Fruit fly (Drosophila melanogaster) whole organism, embryonic: ENCODE results near the gene CG9626.

Experiments used
- Atf3 ChIP-seq: fragments of 200-800 bp; sonication (Bioruptor generic); optimal IDR thresholded peaks from 3 replicates; lab custom pipeline; 2016; ENCODE audit warnings: missing biosample characterization, missing genetic modification characterization
- CG10267 ChIP-seq: fragments of 200-800 bp; sonication (Bioruptor generic); optimal IDR thresholded peaks from 2 replicates; lab custom pipeline; 2018; ENCODE audit warnings: missing biosample characterization, mild to moderate bottlenecking, missing genetic modification characterization, moderate library complexity
- CG10431 ChIP-seq: fragments of 200-800 bp; sonication (Bioruptor generic); optimal IDR thresholded peaks from 3 replicates; lab custom pipeline; 2018; ENCODE audit warnings: missing biosample characterization, mild to moderate bottlenecking, missing genetic modification characterization
- CG11504 ChIP-seq: fragments of 200-800 bp; sonication (Bioruptor generic); optimal IDR thresholded peaks from 3 replicates; lab custom pipeline; 2019; ENCODE audit warnings: missing biosample characterization, mild to moderate bottlenecking, missing genetic modification characterization, moderate library complexity
- CG11695 ChIP-seq: fragments of 200-800 bp; sonication (Bioruptor generic); IDR thresholded peaks from 3 replicates; pipeline ENCODE4 v1.3.6; 2022; ENCODE audit warnings: missing biosample characterization, missing genetic modification characterization
- CG12155 ChIP-seq: fragments of 200-800 bp; sonication (Bioruptor generic); optimal IDR thresholded peaks from 3 replicates; lab custom pipeline; 2016; ENCODE audit warnings: missing biosample characterization, missing genetic modification characterization
- CG12744 ChIP-seq: fragments of 200-800 bp; sonication (Bioruptor generic); optimal IDR thresholded peaks from 2 replicates; lab custom pipeline; 2016; ENCODE audit warnings: missing biosample characterization, missing genetic modification characterization
- CG12942 ChIP-seq: fragments of 200-800 bp; sonication (Bioruptor generic); optimal IDR thresholded peaks from 3 replicates; lab custom pipeline; 2016; ENCODE audit warnings: missing biosample characterization, missing genetic modification characterization
- CG1529 ChIP-seq: fragments of 200-800 bp; sonication (Bioruptor generic); optimal IDR thresholded peaks from 3 replicates; lab custom pipeline; 2018; ENCODE audit warnings: missing biosample characterization, missing genetic modification characterization
- CG17802 ChIP-seq: fragments of 200-800 bp; sonication (Bioruptor generic); optimal IDR thresholded peaks from 2 replicates; lab custom pipeline; 2018; ENCODE audit warnings: missing biosample characterization, mild to moderate bottlenecking, missing genetic modification characterization, moderate library complexity
- CG17912 ChIP-seq: fragments of 200-800 bp; sonication (Bioruptor generic); optimal IDR thresholded peaks from 2 replicates; lab custom pipeline; 2018; ENCODE audit warnings: missing biosample characterization, mild to moderate bottlenecking, missing genetic modification characterization
- CG18764 ChIP-seq: fragments of 200-800 bp; sonication (Bioruptor generic); optimal IDR thresholded peaks from 3 replicates; lab custom pipeline; 2016; ENCODE audit warnings: missing biosample characterization, missing genetic modification characterization
- CG2120 ChIP-seq: fragments of 200-800 bp; sonication (Bioruptor generic); optimal IDR thresholded peaks from 3 replicates; lab custom pipeline; 2016; ENCODE audit warnings: missing biosample characterization, missing genetic modification characterization
- CG31224 ChIP-seq: fragments of 200-800 bp; sonication (Bioruptor generic); IDR thresholded peaks from 2 replicates; pipeline ENCODE4 v1.3.6; 2022; ENCODE audit warnings: missing biosample characterization, missing genetic modification characterization
- CG3163 ChIP-seq: fragments of 200-800 bp; sonication (Bioruptor generic); optimal IDR thresholded peaks from 3 replicates; lab custom pipeline; 2016; ENCODE audit warnings: missing biosample characterization, missing genetic modification characterization
- CG34422 ChIP-seq: fragments of 200-800 bp; sonication (Bioruptor generic); IDR thresholded peaks from 3 replicates; pipeline ENCODE4 v1.3.6; 2022; ENCODE audit warnings: missing biosample characterization, missing genetic modification characterization
- CG4707 ChIP-seq: fragments of 200-800 bp; sonication (Bioruptor generic); optimal IDR thresholded peaks from 2 replicates; lab custom pipeline; 2018; ENCODE audit warnings: missing biosample characterization, mild to moderate bottlenecking, missing genetic modification characterization, moderate library complexity
- CG6272 ChIP-seq: fragments of 200-800 bp; sonication (Bioruptor generic); IDR thresholded peaks from 2 replicates; pipeline ENCODE4 v1.3.6; 2022; ENCODE audit warnings: missing biosample characterization, missing genetic modification characterization
- CG6813 ChIP-seq: fragments of 200-800 bp; sonication (Bioruptor generic); optimal IDR thresholded peaks from 2 replicates; lab custom pipeline; 2017; ENCODE audit warnings: missing biosample characterization, missing genetic modification characterization, mild to moderate bottlenecking, moderate library complexity, missing genetic modification reagents
- CG7556 ChIP-seq: fragments of 200-800 bp; sonication (Bioruptor generic); optimal IDR thresholded peaks from 2 replicates; lab custom pipeline; 2017; ENCODE audit warnings: missing biosample characterization, mild to moderate bottlenecking, missing genetic modification characterization
- CG7786 ChIP-seq: fragments of 200-800 bp; sonication (Bioruptor generic); optimal IDR thresholded peaks from 2 replicates; lab custom pipeline; 2016; ENCODE audit warnings: missing biosample characterization, missing genetic modification characterization
- CG7928 ChIP-seq: fragments of 200-800 bp; sonication (Bioruptor generic); optimal IDR thresholded peaks from 2 replicates; lab custom pipeline; 2017; ENCODE audit warnings: missing biosample characterization, mild to moderate bottlenecking, missing genetic modification characterization
- CG9727 ChIP-seq: fragments of 200-800 bp; sonication (Bioruptor generic); optimal IDR thresholded peaks from 3 replicates; lab custom pipeline; 2017; ENCODE audit warnings: missing biosample characterization, mild to moderate bottlenecking, missing genetic modification characterization
- CrebB ChIP-seq: fragments of 200-800 bp; sonication (Bioruptor generic); optimal IDR thresholded peaks from 3 replicates; lab custom pipeline; 2018; ENCODE audit warnings: missing biosample characterization, mild to moderate bottlenecking, missing genetic modification characterization
- Dll ChIP-seq: fragments of 200-800 bp; sonication (Bioruptor generic); IDR thresholded peaks from 4 replicates; pipeline ENCODE4 v1.3.6; 2022; ENCODE audit warnings: missing biosample characterization, missing genetic modification characterization; ENCODE audit not compliant: partially characterized antibody
- Doc3 ChIP-seq: fragments of 200-800 bp; sonication (Bioruptor generic); IDR thresholded peaks from 3 replicates; pipeline ENCODE4 v1.3.6; 2022; ENCODE audit warnings: missing biosample characterization, missing genetic modification characterization; ENCODE audit not compliant: partially characterized antibody
- Dp ChIP-seq: fragments of 200-800 bp; sonication (Bioruptor generic); optimal IDR thresholded peaks from 2 replicates; lab custom pipeline; 2018; ENCODE audit warnings: missing biosample characterization, mild to moderate bottlenecking, missing genetic modification characterization, moderate library complexity
- E2f2 ChIP-seq: fragments of 200-800 bp; sonication (Bioruptor generic); IDR thresholded peaks from 2 replicates; pipeline ENCODE4 v1.3.6; 2022; ENCODE audit warnings: missing biosample characterization, missing genetic modification characterization
- Ets65A ChIP-seq: fragments of 200-800 bp; sonication (Bioruptor generic); peaks from one replicate; lab custom pipeline; 2016; ENCODE audit warnings: missing biosample characterization, missing genetic modification characterization
- Fer1 ChIP-seq: fragments of 200-800 bp; sonication (Bioruptor generic); optimal IDR thresholded peaks from 2 replicates; lab custom pipeline; 2017; ENCODE audit warnings: missing biosample characterization, mild to moderate bottlenecking, missing genetic modification characterization
- Fer3 ChIP-seq: fragments of 200-800 bp; sonication (Bioruptor generic); optimal IDR thresholded peaks from 2 replicates; lab custom pipeline; 2018; ENCODE audit warnings: missing biosample characterization, mild to moderate bottlenecking, missing genetic modification characterization, moderate library complexity
- GATAe ChIP-seq: fragments of 200-800 bp; sonication (Bioruptor generic); conservative IDR thresholded peaks from 2 replicates; pipeline ENCODE4 v1.3.6; 2022; ENCODE audit warnings: missing biosample characterization, missing genetic modification characterization
- Hand ChIP-seq: fragments of 200-800 bp; sonication (Bioruptor generic); optimal IDR thresholded peaks from 2 replicates; lab custom pipeline; 2017; ENCODE audit warnings: mild to moderate bottlenecking, missing biosample characterization, missing genetic modification reagents, missing genetic modification characterization
- MBD-R2 ChIP-seq: fragments of 200-800 bp; sonication (Bioruptor generic); IDR thresholded peaks from 2 replicates; pipeline ENCODE4 v1.3.6; 2022; ENCODE audit warnings: missing biosample characterization, missing genetic modification characterization
- Med ChIP-seq: fragments of 200-800 bp; sonication (Bioruptor generic); peaks from one replicate; lab custom pipeline; 2016; ENCODE audit warnings: missing biosample characterization, missing genetic modification characterization, mild to moderate bottlenecking, inconsistent platforms, moderate library complexity
- Mes4 ChIP-seq: fragments of 200-800 bp; sonication (Bioruptor generic); optimal IDR thresholded peaks from 2 replicates; lab custom pipeline; 2016; ENCODE audit warnings: missing biosample characterization, missing genetic modification characterization
- PHDP ChIP-seq: fragments of 200-800 bp; sonication (Bioruptor generic); optimal IDR thresholded peaks from 3 replicates; lab custom pipeline; 2018; ENCODE audit warnings: missing biosample characterization, mild to moderate bottlenecking, missing genetic modification characterization, moderate library complexity
- Six4 ChIP-seq: fragments of 200-800 bp; sonication (Bioruptor generic); optimal IDR thresholded peaks from 2 replicates; lab custom pipeline; 2016; ENCODE audit warnings: missing biosample characterization, missing genetic modification characterization
- TFAM ChIP-seq: fragments of 200-800 bp; sonication (Bioruptor generic); optimal IDR thresholded peaks from 2 replicates; lab custom pipeline; 2017; ENCODE audit warnings: missing biosample characterization, missing genetic modification characterization, inconsistent platforms
- caup ChIP-seq: fragments of 200-800 bp; sonication (Bioruptor generic); optimal IDR thresholded peaks from 3 replicates; lab custom pipeline; 2017; ENCODE audit warnings: missing biosample characterization, mild to moderate bottlenecking, missing genetic modification characterization, moderate library complexity; ENCODE audit not compliant: severe bottlenecking
- chm ChIP-seq: fragments of 200-800 bp; sonication (Bioruptor generic); IDR thresholded peaks from 2 replicates; pipeline ENCODE4 v1.3.6; 2022; ENCODE audit warnings: missing biosample characterization, missing genetic modification characterization
- dimm ChIP-seq: fragments of 200-800 bp; sonication (Bioruptor generic); IDR thresholded peaks from 2 replicates; pipeline ENCODE4 v1.3.6; 2022; ENCODE audit warnings: missing biosample characterization, missing genetic modification characterization
- ems ChIP-seq: fragments of 200-800 bp; sonication (Bioruptor generic); optimal IDR thresholded peaks from 3 replicates; lab custom pipeline; 2016; ENCODE audit warnings: missing biosample characterization, missing genetic modification characterization
- inv ChIP-seq: fragments of 200-800 bp; sonication (Bioruptor generic); IDR thresholded peaks from 2 replicates; pipeline ENCODE4 v1.3.6; 2022; ENCODE audit warnings: missing biosample characterization, missing genetic modification characterization; ENCODE audit not compliant: partially characterized antibody
- nom ChIP-seq: fragments of 200-800 bp; sonication (Bioruptor generic); optimal IDR thresholded peaks from 2 replicates; lab custom pipeline; 2017; ENCODE audit warnings: missing biosample characterization, missing genetic modification characterization, mild to moderate bottlenecking, moderate library complexity, missing genetic modification reagents
- phol ChIP-seq: fragments of 200-800 bp; sonication (Bioruptor generic); optimal IDR thresholded peaks from 3 replicates; lab custom pipeline; 2018; ENCODE audit warnings: missing biosample characterization, mild to moderate bottlenecking, missing genetic modification characterization, moderate library complexity
- slou ChIP-seq: fragments of 200-800 bp; sonication (Bioruptor generic); optimal IDR thresholded peaks from 3 replicates; lab custom pipeline; 2016; ENCODE audit warnings: missing biosample characterization, missing genetic modification characterization
- tll ChIP-seq, 2 experiments: fragments of 200-800 bp in 1 of 2; fragments of >200 bp in 1 of 2; sonication (Bioruptor generic) in 1 of 2; optimal IDR thresholded peaks; 2 replicates each; lab custom pipeline; 2017 to 2019; ENCODE audit warnings: missing biosample characterization in 2 of 2, missing genetic modification characterization in 2 of 2, mild to moderate bottlenecking in 1 of 2, moderate library complexity in 1 of 2
- zfh1 ChIP-seq: fragments of 200-800 bp; sonication (Bioruptor generic); IDR thresholded peaks from 3 replicates; pipeline ENCODE4 v1.3.6; 2022; ENCODE audit warnings: missing biosample characterization, missing genetic modification characterization

Gene CG9626

DNA sequence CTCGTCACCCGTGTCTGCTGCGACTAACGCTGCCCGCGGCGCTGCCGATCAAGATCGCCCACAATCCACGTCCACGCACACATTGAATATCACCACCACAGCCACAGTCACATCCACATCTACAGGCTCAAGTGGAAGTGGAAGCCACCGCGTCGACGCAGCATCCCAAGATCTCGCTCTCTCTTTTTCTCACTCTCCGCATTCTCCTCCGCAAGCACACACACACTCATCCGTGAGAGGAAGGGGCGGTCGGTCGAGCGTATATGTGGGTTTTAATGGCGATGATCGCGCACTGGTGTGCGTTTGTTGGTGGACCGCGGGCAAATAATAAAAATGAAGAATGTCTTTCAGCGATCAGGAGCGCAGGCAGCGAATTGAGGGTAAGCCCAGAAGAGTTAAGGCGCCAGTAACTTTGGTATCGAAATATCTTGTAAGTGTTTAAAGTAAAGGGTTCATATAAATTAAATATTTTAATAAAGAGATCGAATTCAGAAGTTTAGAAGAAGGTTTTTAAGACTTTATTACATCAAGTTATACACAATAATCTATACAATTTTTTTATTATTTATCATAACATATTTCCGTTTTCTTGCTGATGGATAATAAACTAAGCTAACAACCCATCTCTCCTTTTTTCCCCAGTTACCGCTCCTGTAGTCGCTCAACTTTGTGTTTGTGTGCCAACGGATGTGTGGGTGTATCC lies 33.1 kb upstream of the CG9626 start, which contains the start of gene Poxm (continued):
- peak; percentile 23 for TF ChIP-seq CG7928 (GFP tag; lab: Kevin White, UChicago)
- TF ChIP-seq CG34422 (GFP tag; lab: Robert Waterston, UW), result peak; percentile 89
- peak; percentile 80 for TF ChIP-seq Fer3
- TF ChIP-seq Ets65A, result peak; percentile 98
- TF ChIP-seq PHDP (tag; lab: Kevin White, UChicago), result peak; percentile 85
- peak; percentile 93 for TF ChIP-seq CG11504 (tag; lab: Kevin White, UChicago)
- TF ChIP-seq Atf3, result peak; percentile 27
- TF ChIP-seq TFAM, result peak; percentile 59
- peak; percentile 41; the same call in 1 of the 2 replicates for TF ChIP-seq inv
- peak; percentile 40 for TF ChIP-seq CG4707
- TF ChIP-seq Mes4 (GFP tag; lab: Kevin White, UChicago), result no peak
- TF ChIP-seq CG9727 (GFP tag; lab: Kevin White, UChicago), result peak; percentile 96
- peak; percentile 69 for TF ChIP-seq ems
- peak; percentile 67; the same call in 2 of the 3 replicates for TF ChIP-seq zfh1
- TF ChIP-seq CG6272 (GFP tag; lab: Robert Waterston, UW), result peak; percentile 83
- TF ChIP-seq CrebB, result no peak
- no peak for TF ChIP-seq Fer1 (GFP tag; lab: Kevin White, UChicago)
- peak; percentile 90 for TF ChIP-seq CG1529 (GFP tag; lab: Kevin White, UChicago)
- peak; percentile 53; the same call in 1 of the 2 replicates for TF ChIP-seq E2f2 (GFP tag; lab: Robert Waterston, UW)
- TF ChIP-seq CG18764, result peak; percentile 73
- peak; percentile 71 for TF ChIP-seq CG2120
- no peak for TF ChIP-seq GATAe (GFP tag; lab: Robert Waterston, UW)
- TF ChIP-seq MBD-R2 (GFP tag; lab: Robert Waterston, UW), result no peak
- TF ChIP-seq chm (GFP tag; lab: Robert Waterston, UW), result no peak
- peak; percentile 86 for TF ChIP-seq CG10267 (tag; lab: Kevin White, UChicago)
- TF ChIP-seq CG12155 (GFP tag; lab: Kevin White, UChicago), result peak; percentile 78
- no peak for TF ChIP-seq tll (GFP tag; optimal IDR thresholded peaks at IDR 0.05; lab: Kevin White, UChicago)
- peak; percentile 77 for TF ChIP-seq CG12942
- TF ChIP-seq dimm (GFP tag; lab: Robert Waterston, UW), result peak; percentile 55; the same call in 1 of the 2 replicates
- TF ChIP-seq CG3163 (GFP tag; lab: Kevin White, UChicago), result no peak
- TF ChIP-seq CG31224 (GFP tag; lab: Robert Waterston, UW), result peak; percentile 79
- TF ChIP-seq caup, result peak; percentile 74
- TF ChIP-seq Hand (GFP tag; lab: Kevin White, UChicago), result no peak
- TF ChIP-seq CG17912 (GFP tag; lab: Kevin White, UChicago), result no peak
- peak; percentile 26 for TF ChIP-seq CG7786 (GFP tag; lab: Kevin White, UChicago)
- peak; percentile 90 for TF ChIP-seq Med
- peak; percentile 83; the same call in 2 of the 3 replicates for TF ChIP-seq CG11695 (GFP tag; lab: Robert Waterston, UW)
- TF ChIP-seq phol (tag; lab: Kevin White, UChicago), result peak; percentile 97
- no peak for TF ChIP-seq CG12744 (GFP tag; lab: Kevin White, UChicago)
- TF ChIP-seq CG6813, result peak; percentile 74
- TF ChIP-seq CG7556 (GFP tag; lab: Kevin White, UChicago), result peak; percentile 93
- TF ChIP-seq Dp, result no peak
- TF ChIP-seq slou (GFP tag; lab: Kevin White, UChicago), result peak; percentile 61
- TF ChIP-seq CG17802 (tag; lab: Kevin White, UChicago), result peak; percentile 64
- peak; percentile 73 for TF ChIP-seq CG10431 (GFP tag; lab: Kevin White, UChicago)
- peak; percentile 88 for TF ChIP-seq Six4
- TF ChIP-seq Doc3 (GFP tag; lab: Robert Waterston, UW), result no peak
- TF ChIP-seq nom (GFP tag; lab: Kevin White, UChicago), result peak; percentile 88
- no peak for TF ChIP-seq Dll (GFP tag; lab: Robert Waterston, UW)
